Worm (Caenorhabditis elegans) whole organism, young adult: ENCODE measurements around the gene ZK643.2.

Source experiments
- B0019.2 ChIP-seq: fragments of 200-800 bp; sonication (Bioruptor generic); conservative IDR thresholded peaks from 2 replicates; pipeline ENCODE4 v1.3.6; 2022; ENCODE audit warnings: missing genetic modification reagents, missing genetic modification characterization, missing compliant biosample characterization
- B0261.1 ChIP-seq: sonication (generic microtip); optimal IDR thresholded peaks from 2 replicates; lab custom pipeline; 2016; ENCODE audit warnings: mild to moderate bottlenecking, missing genetic modification characterization, moderate library complexity, missing compliant biosample characterization
- B0336.3 ChIP-seq: fragments of 200-800 bp; sonication (Bioruptor generic); IDR thresholded peaks from 2 replicates; pipeline ENCODE4 v1.3.6; 2022; ENCODE audit warnings: missing genetic modification characterization, missing compliant biosample characterization
- F37B4.10 ChIP-seq: fragments of 200-800 bp; sonication (Bioruptor generic); IDR thresholded peaks from 2 replicates; pipeline ENCODE4 v1.3.6; 2022; ENCODE audit warnings: missing genetic modification characterization, missing compliant biosample characterization
- F57C9.4 ChIP-seq: sonication (generic microtip); optimal IDR thresholded peaks from 2 replicates; lab custom pipeline; 2017; ENCODE audit warnings: mild to moderate bottlenecking, missing genetic modification characterization, missing compliant biosample characterization
- K11D2.4 ChIP-seq: fragments of 200-800 bp; sonication (Bioruptor generic); IDR thresholded peaks from 2 replicates; pipeline ENCODE4 v1.3.6; 2022; ENCODE audit warnings: missing genetic modification reagents, missing genetic modification characterization, missing compliant biosample characterization
- T26A5.8 ChIP-seq: sonication (generic microtip); optimal IDR thresholded peaks from 2 replicates; lab custom pipeline; 2016; ENCODE audit warnings: missing genetic modification characterization, missing compliant biosample characterization
- Y53F4B.3 ChIP-seq: fragments of 200-800 bp; sonication (Bioruptor generic); IDR thresholded peaks from 2 replicates; pipeline ENCODE4 v1.3.6; 2022; ENCODE audit warnings: missing genetic modification reagents, missing genetic modification characterization, missing compliant biosample characterization
- Y53G8AR.9 ChIP-seq: fragments of 200-800 bp; sonication (Bioruptor generic); conservative IDR thresholded peaks from 2 replicates; pipeline ENCODE4 v1.3.6; 2022; ENCODE audit warnings: missing genetic modification reagents, missing genetic modification characterization, missing compliant biosample characterization
- Y67H2A.10 ChIP-seq: fragments of 200-800 bp; sonication (Bioruptor generic); conservative IDR thresholded peaks from 2 replicates; pipeline ENCODE4 v1.3.6; 2022; ENCODE audit warnings: missing genetic modification reagents, missing genetic modification characterization, missing compliant biosample characterization
- aptf-3 ChIP-seq: fragments of 200-800 bp; sonication (Bioruptor generic); IDR thresholded peaks from 2 replicates; pipeline ENCODE4 v1.3.6; 2022; ENCODE audit warnings: missing genetic modification characterization, missing compliant biosample characterization
- atf-7 ChIP-seq: sonication (generic microtip); optimal IDR thresholded peaks from 2 replicates; lab custom pipeline; 2017; ENCODE audit warnings: mild to moderate bottlenecking, missing genetic modification characterization, missing compliant biosample characterization
- attf-5 ChIP-seq: fragments of 200-800 bp; sonication (Bioruptor generic); optimal IDR thresholded peaks from 2 replicates; lab custom pipeline; 2018; ENCODE audit warnings: mild to moderate bottlenecking, missing genetic modification characterization, missing compliant biosample characterization
- attf-6 ChIP-seq: fragments of 200-800 bp; sonication (Bioruptor generic); IDR thresholded peaks from 2 replicates; pipeline ENCODE4 v1.3.6; 2022; ENCODE audit warnings: missing genetic modification reagents, missing genetic modification characterization, missing compliant biosample characterization
- ceh-100 ChIP-seq: fragments of 200-800 bp; sonication (Bioruptor generic); IDR thresholded peaks from 2 replicates; pipeline ENCODE4 v1.3.6; 2022; ENCODE audit warnings: missing genetic modification reagents, missing genetic modification characterization, missing compliant biosample characterization
- ceh-40 ChIP-seq: fragments of 200-800 bp; sonication (Bioruptor generic); IDR thresholded peaks from 2 replicates; pipeline ENCODE4 v1.3.6; 2022; ENCODE audit warnings: missing genetic modification characterization, missing compliant biosample characterization
- chd-7 ChIP-seq: sonication (generic microtip); optimal IDR thresholded peaks from 2 replicates; lab custom pipeline; 2016; ENCODE audit warnings: mild to moderate bottlenecking, missing genetic modification characterization, moderate library complexity, missing compliant biosample characterization
- dpff-1 ChIP-seq: sonication (generic microtip); optimal IDR thresholded peaks from 2 replicates; lab custom pipeline; 2017; ENCODE audit warnings: mild to moderate bottlenecking, missing genetic modification characterization, missing compliant biosample characterization
- dpl-1 ChIP-seq: fragments of 150-350 bp; optimal IDR thresholded peaks from 2 replicates; lab custom pipeline; 2014; ENCODE audit warnings: missing biosample characterization, missing genetic modification reagents, missing genetic modification characterization
- efl-1 ChIP-seq: fragments of 150-350 bp; optimal IDR thresholded peaks from 2 replicates; lab custom pipeline; 2014; ENCODE audit warnings: missing biosample characterization, missing genetic modification reagents, missing genetic modification characterization
- egl-44 ChIP-seq: fragments of 200-800 bp; sonication (Bioruptor generic); IDR thresholded peaks from 2 replicates; pipeline ENCODE4 v1.3.6; 2022; ENCODE audit warnings: missing genetic modification reagents, missing genetic modification characterization, missing compliant biosample characterization
- gei-17 ChIP-seq: fragments of 200-800 bp; sonication (Bioruptor generic); optimal IDR thresholded peaks from 2 replicates; lab custom pipeline; 2018; ENCODE audit warnings: mild to moderate bottlenecking, missing genetic modification characterization, missing compliant biosample characterization
- him-1 ChIP-seq: sonication (generic microtip); optimal IDR thresholded peaks from 2 replicates; lab custom pipeline; 2016; ENCODE audit warnings: missing genotype, missing genetic modification reagents, missing genetic modification characterization, missing compliant biosample characterization
- hlh-12 ChIP-seq: sonication (generic microtip); optimal IDR thresholded peaks from 2 replicates; lab custom pipeline; 2016; ENCODE audit warnings: missing genetic modification characterization, missing compliant biosample characterization
- hmg-1.2 ChIP-seq: fragments of 200-800 bp; sonication (Bioruptor generic); IDR thresholded peaks from 2 replicates; pipeline ENCODE4 v1.3.6; 2022; ENCODE audit warnings: missing genetic modification reagents, missing genetic modification characterization, missing compliant biosample characterization
- hsf-1 ChIP-seq: fragments of 200-800 bp; sonication (Bioruptor generic); IDR thresholded peaks from 2 replicates; pipeline ENCODE4 v1.3.6; 2022; ENCODE audit warnings: missing genetic modification reagents, missing genetic modification characterization, missing compliant biosample characterization
- lag-1 ChIP-seq: fragments of 200-800 bp; sonication (Bioruptor generic); IDR thresholded peaks from 2 replicates; pipeline ENCODE4 v1.3.6; 2022; ENCODE audit warnings: missing genetic modification reagents, missing genetic modification characterization, missing compliant biosample characterization
- let-607 ChIP-seq, 2 experiments: fragments of 200-800 bp in 1 of 2; sonication (Bioruptor generic) in 1 of 2; sonication (generic microtip) in 1 of 2; optimal IDR thresholded peaks; 2 replicates each; lab custom pipeline; 2016 to 2018; ENCODE audit warnings: mild to moderate bottlenecking in 2 of 2, missing compliant biosample characterization in 2 of 2, missing genetic modification characterization in 2 of 2, moderate library complexity in 2 of 2, missing genotype in 1 of 2
- lin-40 ChIP-seq: sonication (generic microtip); optimal IDR thresholded peaks from 2 replicates; lab custom pipeline; 2016; ENCODE audit warnings: missing genetic modification characterization, mild to moderate bottlenecking, missing compliant biosample characterization, missing genotype, missing genetic modification reagents
- lsy-27 ChIP-seq: sonication (generic microtip); optimal IDR thresholded peaks from 2 replicates; lab custom pipeline; 2017; ENCODE audit warnings: missing genetic modification characterization, mild to moderate bottlenecking, missing compliant biosample characterization, antibody characterized with exemption, missing genotype, borderline replicate concordance; ENCODE audit not compliant: insufficient read depth
- madf-6 ChIP-seq: fragments of 200-800 bp; sonication (Bioruptor generic); IDR thresholded peaks from 2 replicates; pipeline ENCODE4 v1.3.6; 2022; ENCODE audit warnings: missing genetic modification reagents, missing genetic modification characterization, missing compliant biosample characterization
- mxl-1 ChIP-seq: sonication (generic microtip); optimal IDR thresholded peaks from 2 replicates; lab custom pipeline; 2016; ENCODE audit warnings: missing genetic modification characterization, missing compliant biosample characterization
- nfyb-1 ChIP-seq: fragments of 200-800 bp; sonication (Bioruptor generic); IDR thresholded peaks from 2 replicates; pipeline ENCODE4 v1.3.6; 2022; ENCODE audit warnings: missing genetic modification reagents, missing genetic modification characterization, missing compliant biosample characterization
- nhr-120 ChIP-seq: fragments of 200-800 bp; sonication (Bioruptor generic); IDR thresholded peaks from 2 replicates; pipeline ENCODE4 v1.3.6; 2022; ENCODE audit warnings: missing genetic modification characterization, missing compliant biosample characterization
- nhr-179 ChIP-seq: sonication (generic microtip); optimal IDR thresholded peaks from 2 replicates; lab custom pipeline; 2016; ENCODE audit warnings: mild to moderate bottlenecking, missing genetic modification characterization, missing compliant biosample characterization
- nhr-27 ChIP-seq: fragments of 200-800 bp; sonication (Bioruptor generic); optimal IDR thresholded peaks from 2 replicates; lab custom pipeline; 2018; ENCODE audit warnings: mild to moderate bottlenecking, missing genetic modification characterization, moderate library complexity, missing compliant biosample characterization
- nhr-80 ChIP-seq: sonication (generic microtip); optimal IDR thresholded peaks from 2 replicates; lab custom pipeline; 2016; ENCODE audit warnings: missing genetic modification characterization, missing compliant biosample characterization
- nhr-90 ChIP-seq: sonication (generic microtip); optimal IDR thresholded peaks from 2 replicates; lab custom pipeline; 2016; ENCODE audit warnings: missing genotype, mild to moderate bottlenecking, missing genetic modification characterization, missing compliant biosample characterization
- pbrm-1 ChIP-seq: fragments of 200-800 bp; sonication (Bioruptor generic); IDR thresholded peaks from 2 replicates; pipeline ENCODE4 v1.3.6; 2022; ENCODE audit warnings: missing genetic modification reagents, missing genetic modification characterization, missing compliant biosample characterization
- pha-4 ChIP-seq: fragments of 150-350 bp; sonication (generic microtip); optimal IDR thresholded peaks from 2 replicates; lab custom pipeline; 2014; ENCODE audit warnings: missing biosample characterization, missing genetic modification reagents, missing genetic modification characterization
- repo-1 ChIP-seq: sonication (generic microtip); optimal IDR thresholded peaks from 2 replicates; lab custom pipeline; 2017; ENCODE audit warnings: mild to moderate bottlenecking, missing genetic modification characterization, missing compliant biosample characterization
- sdz-38 ChIP-seq: sonication (generic microtip); optimal IDR thresholded peaks from 2 replicates; lab custom pipeline; 2016; ENCODE audit warnings: missing genotype, missing genetic modification characterization, missing compliant biosample characterization
- xnd-1 ChIP-seq: sonication (generic microtip); optimal IDR thresholded peaks from 2 replicates; lab custom pipeline; 2016; ENCODE audit warnings: missing genotype, missing genetic modification reagents, missing genetic modification characterization, missing compliant biosample characterization
- ztf-25 ChIP-seq: fragments of 200-800 bp; sonication (Bioruptor generic); IDR thresholded peaks from 2 replicates; pipeline ENCODE4 v1.3.6; 2022; ENCODE audit warnings: missing genetic modification reagents, missing genetic modification characterization, missing compliant biosample characterization
- ztf-28 ChIP-seq: fragments of 200-800 bp; sonication (Bioruptor generic); IDR thresholded peaks from 2 replicates; pipeline ENCODE4 v1.3.6; 2022; ENCODE audit warnings: missing genetic modification reagents, missing genetic modification characterization, missing compliant biosample characterization
- ztf-3 ChIP-seq: fragments of 200-800 bp; sonication (Bioruptor generic); optimal IDR thresholded peaks from 2 replicates; lab custom pipeline; 2018; ENCODE audit warnings: mild to moderate bottlenecking, missing genetic modification characterization, missing compliant biosample characterization

Gene ZK643.2

DNA sequence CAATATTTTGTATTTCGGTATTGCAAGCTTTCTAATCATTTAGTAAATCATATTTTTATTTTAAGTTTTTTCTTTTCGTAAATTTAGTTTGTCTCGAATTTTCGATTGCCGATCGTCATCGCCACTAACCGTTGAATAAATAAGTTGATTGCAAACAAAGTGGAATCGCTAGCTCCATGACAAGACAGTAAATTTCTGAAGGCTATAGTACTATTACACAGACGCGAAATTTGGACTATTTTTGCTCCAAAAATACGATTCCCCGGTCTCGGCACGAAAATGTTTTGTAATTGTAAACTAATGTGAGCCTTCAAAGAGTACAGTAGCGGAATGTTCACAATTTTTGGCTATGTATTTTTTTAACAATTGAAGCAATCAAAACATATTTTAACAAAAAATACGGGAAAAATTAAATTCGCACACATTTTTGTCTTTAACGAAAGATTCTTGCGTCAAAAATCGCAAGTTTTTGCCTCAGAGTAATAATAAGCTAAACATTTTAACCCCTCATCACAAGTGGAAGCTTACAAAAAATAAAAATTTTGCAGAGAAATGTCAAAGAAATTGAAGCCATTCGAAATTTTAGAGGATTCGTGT lies 44.6 kb upstream of the ZK643.2 start, which contains the start of gene tpk-1:
Gene tpk-1, plus strand, starts transcription at position 547 of the 597 bp plus-strand sequence.
- no peak for TF ChIP-seq nhr-80
- TF ChIP-seq ceh-100 = no peak
- no peak for TF ChIP-seq let-607 (tag; optimal IDR thresholded peaks at IDR 0.05; lab: Kevin White, UChicago)
- no peak for TF ChIP-seq attf-5 (GFP tag; lab: Kevin White, UChicago)
- TF ChIP-seq pbrm-1 = no peak
- TF ChIP-seq pha-4 = no peak
- TF ChIP-seq attf-6 = no peak
- TF ChIP-seq egl-44 (GFP tag; lab: Robert Waterston, UW) = no peak
- TF ChIP-seq atf-7 = peak; percentile 2
- TF ChIP-seq hsf-1 (GFP tag; lab: Robert Waterston, UW) = no peak
- TF ChIP-seq gei-17 (GFP tag; lab: Kevin White, UChicago) = no peak
- TF ChIP-seq Y53G8AR.9 (GFP tag; lab: Robert Waterston, UW) = 0 out of 2 replicates have a peak, but pooled peaks have one; percentile 45
- TF ChIP-seq hlh-12 (tag; lab: Kevin White, UChicago) = no peak
- no peak for TF ChIP-seq B0336.3 (GFP tag; lab: Robert Waterston, UW)
- TF ChIP-seq nfyb-1 = peak; percentile 51; the same call in 1 of the 2 replicates
- no peak for TF ChIP-seq B0019.2 (GFP tag; lab: Robert Waterston, UW)
- no peak for TF ChIP-seq lin-40 (tag; lab: Kevin White, UChicago)
- TF ChIP-seq Y67H2A.10 (GFP tag; lab: Robert Waterston, UW) = no peak
- TF ChIP-seq K11D2.4 (GFP tag; lab: Robert Waterston, UW) = no peak
- TF ChIP-seq, all 124 proteins: peak for 3

DNA sequence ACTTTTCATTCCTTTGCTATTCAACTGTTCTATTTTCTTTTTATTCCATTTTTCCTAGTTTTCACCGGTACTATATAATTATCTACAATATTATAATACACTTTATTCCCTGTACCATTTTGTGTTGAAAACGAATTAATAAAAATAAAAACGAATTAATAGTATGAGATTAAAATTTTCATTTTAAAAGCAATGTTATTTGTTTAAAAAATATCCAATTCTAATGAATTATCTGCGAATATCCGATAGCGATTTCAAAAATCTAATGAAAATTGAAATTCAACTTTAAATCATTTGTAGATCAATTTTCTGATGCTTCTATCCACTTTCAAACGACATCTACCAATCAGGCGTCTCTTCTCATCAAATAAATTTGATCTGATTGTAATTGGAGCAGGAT lies 42.9 kb upstream of the ZK643.2 start, which contains the start of gene trxr-2:
Gene trxr-2, plus strand, starts transcription at position 301 of the 400 bp plus-strand sequence.
- TF ChIP-seq chd-7 (tag; lab: Kevin White, UChicago) = no peak
- TF ChIP-seq nhr-90 (tag; lab: Kevin White, UChicago) = no peak
- no peak for TF ChIP-seq nhr-120 (GFP tag; lab: Robert Waterston, UW)
- no peak for TF ChIP-seq mxl-1 (tag; lab: Kevin White, UChicago)
- TF ChIP-seq pbrm-1 = no peak
- TF ChIP-seq repo-1 (tag; lab: Kevin White, UChicago) = no peak
- no peak for TF ChIP-seq F57C9.4 (tag; lab: Kevin White, UChicago)
- TF ChIP-seq ztf-28 (GFP tag; lab: Robert Waterston, UW) = no peak
- TF ChIP-seq B0261.1 (tag; lab: Kevin White, UChicago) = no peak
- TF ChIP-seq T26A5.8 (tag; lab: Kevin White, UChicago) = no peak
- TF ChIP-seq attf-6 = no peak
- TF ChIP-seq dpff-1 (tag; lab: Kevin White, UChicago) = no peak
- TF ChIP-seq lsy-27 (tag; lab: Kevin White, UChicago) = no peak

DNA sequence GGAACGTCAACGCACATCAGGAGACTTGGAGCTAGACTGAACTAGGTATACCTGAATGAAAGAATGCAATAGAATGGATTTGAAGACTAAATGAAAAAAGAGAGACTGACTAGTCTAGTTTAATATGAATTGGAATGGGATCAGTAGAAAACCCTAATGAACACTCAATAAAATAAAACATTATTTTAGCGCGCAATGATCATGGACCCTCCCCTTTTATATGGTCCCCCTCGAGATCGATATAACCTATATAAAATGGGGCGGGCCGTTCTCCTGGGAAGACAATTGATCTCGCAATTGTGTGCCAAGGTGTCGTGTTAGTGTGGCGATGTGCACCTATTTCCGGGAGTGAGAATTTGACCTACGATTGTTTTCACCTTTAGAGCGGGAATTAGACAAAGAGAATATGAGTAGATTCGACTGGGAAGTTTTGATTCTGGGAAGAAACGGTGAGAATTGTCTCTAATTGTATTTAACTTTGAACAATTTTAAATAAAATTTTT lies 38.4 kb upstream of the ZK643.2 start, which contains the start of gene cdc-25.3:
Gene cdc-25.3, minus strand, starts transcription at position 51 of the 503 bp plus-strand sequence.
- TF ChIP-seq xnd-1 (tag; lab: Kevin White, UChicago) = peak; percentile 27
- TF ChIP-seq madf-6 (GFP tag; lab: Robert Waterston, UW) = peak; percentile 85
- TF ChIP-seq ztf-3 (GFP tag; lab: Kevin White, UChicago) = no peak
- no peak for TF ChIP-seq lin-40 (tag; lab: Kevin White, UChicago)
- TF ChIP-seq sdz-38 (tag; lab: Kevin White, UChicago) = no peak
- TF ChIP-seq F37B4.10 = no peak
- no peak for TF ChIP-seq nhr-179 (tag; lab: Kevin White, UChicago)
- no peak for TF ChIP-seq nhr-27 (tag; lab: Kevin White, UChicago)
- TF ChIP-seq lag-1 (GFP tag; lab: Robert Waterston, UW) = no peak
- TF ChIP-seq efl-1 (GFP tag; lab: Kevin White, UChicago) = peak; percentile 70
- peak; percentile 87 for TF ChIP-seq aptf-3
- peak; percentile 26; the same call in 1 of the 2 replicates for TF ChIP-seq hmg-1.2
- TF ChIP-seq ztf-25 (GFP tag; lab: Robert Waterston, UW) = 0 out of 2 replicates have a peak, but pooled peaks have one; percentile 13
- TF ChIP-seq dpl-1 (GFP tag; lab: Kevin White, UChicago) = peak; percentile 17
- no peak for TF ChIP-seq ztf-28 (GFP tag; lab: Robert Waterston, UW)
- no peak for TF ChIP-seq Y53G8AR.9 (GFP tag; lab: Robert Waterston, UW)
- TF ChIP-seq ceh-40 = no peak
- TF ChIP-seq Y67H2A.10 (GFP tag; lab: Robert Waterston, UW) = no peak
- TF ChIP-seq him-1 = no peak
- TF ChIP-seq Y53F4B.3 (GFP tag; lab: Robert Waterston, UW) = no peak
